Fruit fly (Drosophila melanogaster) whole organism, embryonic: ENCODE results near the gene Hr83.
A peak's percentile ranks its signal among the peaks of the same experiment; 100 is the strongest.

Experiments used
- B-H2 ChIP-seq: fragments of 200-800 bp; sonication (Bioruptor generic); optimal IDR thresholded peaks from 2 replicates; lab custom pipeline; 2018; ENCODE audit warnings: missing biosample characterization, mild to moderate bottlenecking, missing genetic modification characterization
- CG10274 ChIP-seq: fragments of 200-800 bp; sonication (Bioruptor generic); optimal IDR thresholded peaks from 3 replicates; lab custom pipeline; 2017; ENCODE audit warnings: missing biosample characterization, mild to moderate bottlenecking, missing genetic modification characterization
- CG10565 ChIP-seq: fragments of 200-800 bp; sonication (Bioruptor generic); optimal IDR thresholded peaks from 3 replicates; lab custom pipeline; 2016; ENCODE audit warnings: missing biosample characterization, mild to moderate bottlenecking, missing genetic modification characterization
- CG11093 ChIP-seq: fragments of 200-800 bp; sonication (Bioruptor generic); IDR thresholded peaks from 3 replicates; pipeline ENCODE4 v1.3.6; 2022; ENCODE audit warnings: missing biosample characterization, missing genetic modification characterization
- CG13775 ChIP-seq: fragments of 200-800 bp; sonication (Bioruptor generic); optimal IDR thresholded peaks from 3 replicates; lab custom pipeline; 2017; ENCODE audit warnings: missing biosample characterization, mild to moderate bottlenecking, missing genetic modification characterization
- CG13894 ChIP-seq: fragments of 200-800 bp; sonication (Bioruptor generic); optimal IDR thresholded peaks from 3 replicates; lab custom pipeline; 2018; ENCODE audit warnings: missing biosample characterization, mild to moderate bottlenecking, missing genetic modification characterization, moderate library complexity
- CG17361 ChIP-seq: fragments of 200-800 bp; sonication (Bioruptor generic); IDR thresholded peaks from 3 replicates; pipeline ENCODE4 v1.3.6; 2022; ENCODE audit warnings: missing biosample characterization, missing genetic modification characterization
- CG18619 ChIP-seq: fragments of 200-800 bp; sonication (Bioruptor generic); optimal IDR thresholded peaks from 3 replicates; lab custom pipeline; 2017; ENCODE audit warnings: missing biosample characterization, mild to moderate bottlenecking, missing genetic modification characterization
- CG2120 ChIP-seq: fragments of 200-800 bp; sonication (Bioruptor generic); optimal IDR thresholded peaks from 3 replicates; lab custom pipeline; 2016; ENCODE audit warnings: missing biosample characterization, missing genetic modification characterization
- CG2875 ChIP-seq: fragments of 200-800 bp; sonication (Bioruptor generic); optimal IDR thresholded peaks from 2 replicates; lab custom pipeline; 2017; ENCODE audit warnings: missing biosample characterization, mild to moderate bottlenecking, missing genetic modification characterization, missing genetic modification reagents
- CG31224 ChIP-seq: fragments of 200-800 bp; sonication (Bioruptor generic); IDR thresholded peaks from 2 replicates; pipeline ENCODE4 v1.3.6; 2022; ENCODE audit warnings: missing biosample characterization, missing genetic modification characterization
- CG42726 ChIP-seq: fragments of 200-800 bp; sonication (Bioruptor generic); IDR thresholded peaks from 2 replicates; pipeline ENCODE4 v1.3.6; 2022; ENCODE audit warnings: missing biosample characterization, missing genetic modification characterization; ENCODE audit not compliant: partially characterized antibody
- CG4730 ChIP-seq: fragments of 200-800 bp; sonication (Bioruptor generic); IDR thresholded peaks from 2 replicates; pipeline ENCODE4 v1.3.6; 2022; ENCODE audit warnings: missing biosample characterization, missing genetic modification characterization
- CG7839 ChIP-seq: fragments of 200-800 bp; sonication (Bioruptor generic); optimal IDR thresholded peaks from 3 replicates; lab custom pipeline; 2018; ENCODE audit warnings: missing biosample characterization, mild to moderate bottlenecking, missing genetic modification characterization, moderate library complexity
- CG8359 ChIP-seq: fragments of 200-800 bp; sonication (Bioruptor generic); optimal IDR thresholded peaks from 2 replicates; lab custom pipeline; 2017; ENCODE audit warnings: missing biosample characterization, mild to moderate bottlenecking, missing genetic modification characterization, borderline replicate concordance
- Dek ChIP-seq: fragments of 200-800 bp; sonication (Bioruptor generic); optimal IDR thresholded peaks from 3 replicates; lab custom pipeline; 2019; ENCODE audit warnings: missing biosample characterization, mild to moderate bottlenecking, missing genetic modification characterization, moderate library complexity
- Dfd ChIP-seq, 2 experiments: fragments of >200 bp; optimal IDR thresholded peaks; 2 replicates each; lab custom pipeline; 2017; ENCODE audit warnings: missing biosample characterization in 2 of 2, missing genetic modification characterization in 2 of 2
- ERR ChIP-seq: fragments of 200-800 bp; sonication (Bioruptor generic); optimal IDR thresholded peaks from 2 replicates; lab custom pipeline; 2016; ENCODE audit warnings: missing biosample characterization, missing genetic modification characterization
- Ets65A ChIP-seq: fragments of 200-800 bp; sonication (Bioruptor generic); peaks from one replicate; lab custom pipeline; 2016; ENCODE audit warnings: missing biosample characterization, missing genetic modification characterization
- Hr51 ChIP-seq, 2 experiments: fragments of 200-800 bp; sonication (Bioruptor generic); optimal IDR thresholded peaks; 2 replicates in 1 of 2; 3 replicates in 1 of 2; lab custom pipeline; 2016 to 2018; ENCODE audit warnings: missing biosample characterization in 2 of 2, missing genetic modification characterization in 2 of 2, mild to moderate bottlenecking in 1 of 2, moderate library complexity in 1 of 2
- Mad ChIP-seq: fragments of 200-800 bp; sonication (Bioruptor generic); optimal IDR thresholded peaks from 2 replicates; lab custom pipeline; 2016; ENCODE audit warnings: missing biosample characterization, missing genetic modification characterization
- Mes4 ChIP-seq: fragments of 200-800 bp; sonication (Bioruptor generic); optimal IDR thresholded peaks from 2 replicates; lab custom pipeline; 2016; ENCODE audit warnings: missing biosample characterization, missing genetic modification characterization
- NC2β ChIP-seq: fragments of 200-800 bp; sonication (Bioruptor generic); optimal IDR thresholded peaks from 2 replicates; lab custom pipeline; 2016; ENCODE audit warnings: missing biosample characterization, missing genetic modification characterization
- Poxn ChIP-seq: fragments of 200-800 bp; sonication (Bioruptor generic); IDR thresholded peaks from 2 replicates; pipeline ENCODE4 v1.3.6; 2022; ENCODE audit warnings: missing biosample characterization, missing genetic modification characterization
- Sin3A ChIP-seq: fragments of >200 bp; optimal IDR thresholded peaks from 2 replicates; lab custom pipeline; 2018
- Six4 ChIP-seq: fragments of 200-800 bp; sonication (Bioruptor generic); optimal IDR thresholded peaks from 2 replicates; lab custom pipeline; 2016; ENCODE audit warnings: missing biosample characterization, missing genetic modification characterization
- Sox102F ChIP-seq: fragments of 200-800 bp; sonication (Bioruptor generic); optimal IDR thresholded peaks from 2 replicates; lab custom pipeline; 2018; ENCODE audit warnings: missing biosample characterization, mild to moderate bottlenecking, missing genetic modification characterization, moderate library complexity
- Ssrp ChIP-seq: fragments of 200-800 bp; sonication (Bioruptor generic); optimal IDR thresholded peaks from 2 replicates; lab custom pipeline; 2018; ENCODE audit warnings: missing biosample characterization, mild to moderate bottlenecking, missing genetic modification characterization, moderate library complexity
- Xbp1 ChIP-seq: fragments of 200-800 bp; sonication (Bioruptor generic); optimal IDR thresholded peaks from 3 replicates; lab custom pipeline; 2016; ENCODE audit warnings: missing biosample characterization, mild to moderate bottlenecking, missing genetic modification characterization
- YL-1 ChIP-seq: fragments of 200-800 bp; sonication (Bioruptor generic); optimal IDR thresholded peaks from 3 replicates; lab custom pipeline; 2017; ENCODE audit warnings: missing biosample characterization, mild to moderate bottlenecking, missing genetic modification characterization
- bowl ChIP-seq: fragments of 200-800 bp; sonication (Bioruptor generic); IDR thresholded peaks from 2 replicates; pipeline ENCODE4 v1.3.6; 2022; ENCODE audit warnings: missing biosample characterization, missing genetic modification characterization
- caup ChIP-seq: fragments of 200-800 bp; sonication (Bioruptor generic); optimal IDR thresholded peaks from 3 replicates; lab custom pipeline; 2017; ENCODE audit warnings: missing biosample characterization, mild to moderate bottlenecking, missing genetic modification characterization, moderate library complexity; ENCODE audit not compliant: severe bottlenecking
- crol ChIP-seq: fragments of 200-800 bp; sonication (Bioruptor generic); IDR thresholded peaks from 2 replicates; pipeline ENCODE4 v1.3.6; 2022; ENCODE audit warnings: missing biosample characterization, missing genetic modification characterization
- grau ChIP-seq: fragments of 200-800 bp; optimal IDR thresholded peaks from 3 replicates; lab custom pipeline; 2019; ENCODE audit warnings: missing biosample characterization, mild to moderate bottlenecking, missing genetic modification characterization, moderate library complexity
- hth ChIP-seq: fragments of >200 bp; optimal IDR thresholded peaks from 2 replicates; lab custom pipeline; 2017; ENCODE audit warnings: inconsistent platforms
- lbe ChIP-seq: fragments of 200-800 bp; sonication (Bioruptor generic); optimal IDR thresholded peaks from 2 replicates; lab custom pipeline; 2016; ENCODE audit warnings: missing biosample characterization, mild to moderate bottlenecking, missing genetic modification characterization
- lola ChIP-seq, 3 experiments: fragments of >200 bp in 2 of 3; fragments of 200-800 bp in 1 of 3; sonication (Bioruptor generic) in 1 of 3; optimal IDR thresholded peaks; 2 replicates each; lab custom pipeline; 2017 to 2019; ENCODE audit warnings: missing biosample characterization in 3 of 3, missing genetic modification characterization in 3 of 3, mild to moderate bottlenecking in 1 of 3, moderate library complexity in 1 of 3
- mirr ChIP-seq: fragments of 200-800 bp; sonication (Bioruptor generic); optimal IDR thresholded peaks from 3 replicates; lab custom pipeline; 2018; ENCODE audit warnings: missing biosample characterization, mild to moderate bottlenecking, missing genetic modification characterization
- nom ChIP-seq: fragments of 200-800 bp; sonication (Bioruptor generic); optimal IDR thresholded peaks from 2 replicates; lab custom pipeline; 2017; ENCODE audit warnings: missing biosample characterization, missing genetic modification characterization, mild to moderate bottlenecking, moderate library complexity, missing genetic modification reagents
- pfk ChIP-seq: fragments of 200-800 bp; sonication (Bioruptor generic); optimal IDR thresholded peaks from 2 replicates; lab custom pipeline; 2018; ENCODE audit warnings: missing biosample characterization, mild to moderate bottlenecking, missing genetic modification characterization, moderate library complexity
- rib ChIP-seq: fragments of 200-800 bp; sonication (Bioruptor generic); IDR thresholded peaks from 2 replicates; pipeline ENCODE4 v1.3.6; 2022; ENCODE audit warnings: missing biosample characterization, missing genetic modification characterization
- ro ChIP-seq: fragments of 200-800 bp; sonication (Bioruptor generic); IDR thresholded peaks from 2 replicates; pipeline ENCODE4 v1.3.6; 2022; ENCODE audit warnings: missing biosample characterization, missing genetic modification characterization
- seq ChIP-seq: fragments of 200-800 bp; sonication (Bioruptor generic); IDR thresholded peaks from 2 replicates; pipeline ENCODE4 v1.3.6; 2022; ENCODE audit warnings: missing biosample characterization, missing genetic modification characterization
- sna ChIP-seq: fragments of 200-800 bp; sonication (Bioruptor generic); IDR thresholded peaks from 2 replicates; pipeline ENCODE4 v1.3.6; 2022; ENCODE audit warnings: missing biosample characterization, missing genetic modification characterization; ENCODE audit not compliant: partially characterized antibody
- sr ChIP-seq: fragments of 200-800 bp; sonication (Bioruptor generic); IDR thresholded peaks from 3 replicates; pipeline ENCODE4 v1.3.6; 2022; ENCODE audit warnings: missing biosample characterization, missing genetic modification characterization
- twi ChIP-seq: fragments of 200-800 bp; optimal IDR thresholded peaks from 2 replicates; lab custom pipeline; 2019; ENCODE audit warnings: missing biosample characterization, mild to moderate bottlenecking, missing genetic modification characterization, moderate library complexity
- usp ChIP-seq: fragments of >200 bp; optimal IDR thresholded peaks from 2 replicates; lab custom pipeline; 2017; ENCODE audit warnings: missing biosample characterization, missing genetic modification characterization
- zfh1 ChIP-seq: fragments of 200-800 bp; sonication (Bioruptor generic); IDR thresholded peaks from 3 replicates; pipeline ENCODE4 v1.3.6; 2022; ENCODE audit warnings: missing biosample characterization, missing genetic modification characterization

The Hr83 gene

dm6 chr3R:6352436-6352835 is 3.4 kb downstream of the Hr83 start:
- TF ChIP-seq crol (GFP tag; lab: Robert Waterston, UW) (peak; percentile 55; the same call in 1 of the 2 replicates), grau (no peak), Ets65A (GFP tag; lab: Kevin White, UChicago) (peak; percentile 46), ro (GFP tag; lab: Robert Waterston, UW) (no peak), CG31224 (GFP tag; lab: Robert Waterston, UW) (peak; percentile 51; the same call in 1 of the 2 replicates), sr (peak; percentile 71; the same call in 2 of the 3 replicates)

- no peak for TF ChIP-seq seq (GFP tag; lab: Robert Waterston, UW)
- TF ChIP-seq sna (GFP tag; lab: Robert Waterston, UW), result no peak
- TF ChIP-seq CG13775, result no peak
- no peak for TF ChIP-seq hth (lab: Kevin White, UChicago)
- peak; percentile 33 for TF ChIP-seq Ssrp
- TF ChIP-seq CG10274 (GFP tag; lab: Kevin White, UChicago), result no peak
- no peak for TF ChIP-seq CG13894 (tag; lab: Kevin White, UChicago)
- TF ChIP-seq CG2875 (GFP tag; lab: Kevin White, UChicago), result peak; percentile 26
- TF ChIP-seq caup (GFP tag; lab: Kevin White, UChicago), result no peak
- no peak for TF ChIP-seq CG11093
- TF ChIP-seq Poxn (GFP tag; lab: Robert Waterston, UW), result no peak
- TF ChIP-seq CG42726 (GFP tag; lab: Robert Waterston, UW), result no peak
- no peak for TF ChIP-seq lbe (GFP tag; lab: Kevin White, UChicago)
- peak; percentile 49; the same call in 2 of the 3 replicates for TF ChIP-seq CG17361 (GFP tag; lab: Robert Waterston, UW)
- TF ChIP-seq nom (GFP tag; lab: Kevin White, UChicago), result no peak
- no peak for TF ChIP-seq Mad
- TF ChIP-seq Xbp1, result peak; percentile 37
- TF ChIP-seq Dfd (GFP tag; optimal IDR thresholded peaks at IDR 0.05; lab: Kevin White, UChicago), result no peak
- no peak for TF ChIP-seq CG8359 (GFP tag; lab: Kevin White, UChicago)
- TF ChIP-seq ERR, result no peak
- TF ChIP-seq YL-1 (GFP tag; lab: Kevin White, UChicago), result no peak
- 0 out of 3 replicates have a peak, but pooled peaks have one; percentile 44 for TF ChIP-seq zfh1
- TF ChIP-seq CG7839 (tag; lab: Kevin White, UChicago), result peak; percentile 60
- TF ChIP-seq Dek, result no peak
- peak; percentile 41 for TF ChIP-seq CG18619
- peak in 1 of 3 experiments; percentile 40 for TF ChIP-seq lola (GFP tag; optimal IDR thresholded peaks at IDR 0.05; lab: Kevin White, UChicago)
- TF ChIP-seq rib, result no peak
- no peak for TF ChIP-seq NC2β (GFP tag; lab: Kevin White, UChicago)
- no peak for TF ChIP-seq Mes4 (GFP tag; lab: Kevin White, UChicago)
- no peak for TF ChIP-seq B-H2 (GFP tag; lab: Kevin White, UChicago)
- TF ChIP-seq Sox102F (GFP tag; lab: Kevin White, UChicago), result peak; percentile 54
- TF ChIP-seq Six4 (GFP tag; lab: Kevin White, UChicago), result no peak
- TF ChIP-seq pfk (GFP tag; lab: Kevin White, UChicago), result no peak
- TF ChIP-seq bowl (GFP tag; lab: Robert Waterston, UW), result no peak
- no peak for TF ChIP-seq twi (tag; lab: Kevin White, UChicago)
- TF ChIP-seq CG10565 (GFP tag; lab: Kevin White, UChicago), result no peak
- TF ChIP-seq CG2120 (GFP tag; lab: Kevin White, UChicago), result no peak
- TF ChIP-seq Sin3A, result no peak
- no peak for TF ChIP-seq mirr
- peak in 1 of 2 experiments; percentile 66 for TF ChIP-seq Hr51 (GFP tag; optimal IDR thresholded peaks at IDR 0.05; lab: Kevin White, UChicago)
- TF ChIP-seq usp (GFP tag; lab: Kevin White, UChicago), result no peak
- TF ChIP-seq CG4730 (GFP tag; lab: Robert Waterston, UW), result no peak
Observed at dm6 chr3R:6352893-6353623, 4.0 kb downstream of the Hr83 start.
